Fruit fly (Drosophila melanogaster) whole organism, prepupa: ENCODE measurements around the gene pkm.

Source experiments
- CG10631 ChIP-seq: fragments of 200-800 bp; sonication (Bioruptor generic); optimal IDR thresholded peaks from 2 replicates; lab custom pipeline; 2016; ENCODE audit warnings: missing biosample characterization, missing genetic modification characterization
- CG10669 ChIP-seq: fragments of 200-800 bp; sonication (Bioruptor generic); optimal IDR thresholded peaks from 3 replicates; lab custom pipeline; 2018; ENCODE audit warnings: missing biosample characterization, mild to moderate bottlenecking, missing genetic modification characterization, moderate library complexity
- CG11902 ChIP-seq: fragments of 200-800 bp; sonication (Bioruptor generic); optimal IDR thresholded peaks from 3 replicates; lab custom pipeline; 2016; ENCODE audit warnings: missing biosample characterization, missing genetic modification characterization
- CG15336 ChIP-seq: fragments of 200-800 bp; sonication (Bioruptor generic); IDR thresholded peaks from 2 replicates; pipeline ENCODE4 v1.3.6; 2022; ENCODE audit warnings: missing biosample characterization, missing genetic modification characterization
- CG16779 ChIP-seq: fragments of 200-800 bp; sonication (Bioruptor generic); optimal IDR thresholded peaks from 3 replicates; lab custom pipeline; 2017; ENCODE audit warnings: missing biosample characterization, mild to moderate bottlenecking, missing genetic modification characterization
- CG3032 ChIP-seq: fragments of 200-800 bp; optimal IDR thresholded peaks from 2 replicates; lab custom pipeline; 2019; ENCODE audit warnings: missing biosample characterization, mild to moderate bottlenecking, missing genetic modification characterization, moderate library complexity
- CG31627 ChIP-seq: fragments of 200-800 bp; sonication (Bioruptor generic); optimal IDR thresholded peaks from 3 replicates; lab custom pipeline; 2016; ENCODE audit warnings: missing biosample characterization, missing genetic modification characterization
- CG32006 ChIP-seq: fragments of 200-800 bp; sonication (Bioruptor generic); optimal IDR thresholded peaks from 3 replicates; lab custom pipeline; 2017; ENCODE audit warnings: missing biosample characterization, mild to moderate bottlenecking, missing genetic modification characterization
- CG3919 ChIP-seq: fragments of 200-800 bp; sonication (Bioruptor generic); optimal IDR thresholded peaks from 3 replicates; lab custom pipeline; 2016; ENCODE audit warnings: missing biosample characterization, missing genetic modification characterization
- CG6163 ChIP-seq: fragments of 200-800 bp; sonication (Bioruptor generic); IDR thresholded peaks from 3 replicates; pipeline ENCODE4 v1.3.6; 2022; ENCODE audit warnings: missing biosample characterization, missing genetic modification characterization
- CG6808 ChIP-seq: fragments of 200-800 bp; sonication (Bioruptor generic); optimal IDR thresholded peaks from 3 replicates; lab custom pipeline; 2017; ENCODE audit warnings: missing biosample characterization, missing genetic modification characterization, mild to moderate bottlenecking, moderate library complexity, missing genetic modification reagents
- CG6854 ChIP-seq: fragments of 200-800 bp; sonication (Bioruptor generic); optimal IDR thresholded peaks from 2 replicates; lab custom pipeline; 2017; ENCODE audit warnings: missing biosample characterization, mild to moderate bottlenecking, missing genetic modification characterization
- CG8119 ChIP-seq: fragments of 200-800 bp; sonication (Bioruptor generic); IDR thresholded peaks from 3 replicates; pipeline ENCODE4 v1.3.6; 2022; ENCODE audit warnings: missing biosample characterization, missing genetic modification characterization
- CG9139 ChIP-seq: fragments of 200-800 bp; sonication (Bioruptor generic); optimal IDR thresholded peaks from 3 replicates; lab custom pipeline; 2017; ENCODE audit warnings: missing biosample characterization, mild to moderate bottlenecking, missing genetic modification characterization
- Eip78C ChIP-seq: fragments of 200-800 bp; sonication (Bioruptor generic); peaks from one replicate; lab custom pipeline; 2016; ENCODE audit warnings: missing biosample characterization, missing genetic modification characterization
- Ets96B ChIP-seq: fragments of 200-800 bp; optimal IDR thresholded peaks from 2 replicates; lab custom pipeline; 2019; ENCODE audit warnings: missing biosample characterization, mild to moderate bottlenecking, missing genetic modification characterization, moderate library complexity
- Gug ChIP-seq: fragments of 200-800 bp; sonication (Bioruptor generic); IDR thresholded peaks from 2 replicates; pipeline ENCODE4 v1.3.6; 2022; ENCODE audit warnings: missing biosample characterization, missing genetic modification characterization
- Hr4 ChIP-seq: fragments of 200-800 bp; sonication (Bioruptor generic); optimal IDR thresholded peaks from 3 replicates; lab custom pipeline; 2016; ENCODE audit warnings: missing biosample characterization, missing genetic modification characterization
- Lpt ChIP-seq: fragments of 200-800 bp; sonication (Bioruptor generic); optimal IDR thresholded peaks from 3 replicates; lab custom pipeline; 2016; ENCODE audit warnings: missing biosample characterization, missing genetic modification characterization
- Smox ChIP-seq: fragments of 200-800 bp; sonication (Bioruptor generic); optimal IDR thresholded peaks from 3 replicates; lab custom pipeline; 2016; ENCODE audit warnings: missing biosample characterization, missing genetic modification characterization
- Sox102F ChIP-seq: fragments of 200-800 bp; sonication (Bioruptor generic); optimal IDR thresholded peaks from 2 replicates; lab custom pipeline; 2016; ENCODE audit warnings: missing biosample characterization, mild to moderate bottlenecking, missing genetic modification characterization
- Sox14 ChIP-seq: fragments of 200-800 bp; sonication (Bioruptor generic); optimal IDR thresholded peaks from 3 replicates; lab custom pipeline; 2016; ENCODE audit warnings: missing biosample characterization, missing genetic modification characterization
- Sox15 ChIP-seq: fragments of 200-800 bp; sonication (Bioruptor generic); optimal IDR thresholded peaks from 3 replicates; lab custom pipeline; 2016; ENCODE audit warnings: missing biosample characterization, missing genetic modification characterization
- achi ChIP-seq: fragments of 200-800 bp; sonication (Bioruptor generic); optimal IDR thresholded peaks from 3 replicates; lab custom pipeline; 2016; ENCODE audit warnings: missing biosample characterization, missing genetic modification characterization
- cyc ChIP-seq: fragments of 200-800 bp; sonication (Bioruptor generic); optimal IDR thresholded peaks from 3 replicates; lab custom pipeline; 2016; ENCODE audit warnings: missing biosample characterization, missing genetic modification characterization
- eg ChIP-seq: fragments of 200-800 bp; sonication (Bioruptor generic); IDR thresholded peaks from 3 replicates; pipeline ENCODE4 v1.3.6; 2022; ENCODE audit warnings: missing biosample characterization, missing genetic modification characterization
- esn ChIP-seq: fragments of 200-800 bp; sonication (Bioruptor generic); optimal IDR thresholded peaks from 2 replicates; lab custom pipeline; 2016; ENCODE audit warnings: missing biosample characterization, mild to moderate bottlenecking, missing genetic modification characterization, moderate library complexity
- lz ChIP-seq: fragments of 200-800 bp; sonication (Bioruptor generic); optimal IDR thresholded peaks from 3 replicates; lab custom pipeline; 2016; ENCODE audit warnings: missing biosample characterization, missing genetic modification characterization
- pdm3 ChIP-seq: fragments of 200-800 bp; sonication (Bioruptor generic); optimal IDR thresholded peaks from 3 replicates; lab custom pipeline; 2016; ENCODE audit warnings: missing biosample characterization, missing genetic modification characterization
- spab ChIP-seq: fragments of 200-800 bp; sonication (Bioruptor generic); optimal IDR thresholded peaks from 2 replicates; lab custom pipeline; 2017; ENCODE audit warnings: missing biosample characterization, mild to moderate bottlenecking, missing genetic modification characterization, missing genetic modification reagents
- ss ChIP-seq, 2 experiments: fragments of 200-800 bp; sonication (Bioruptor generic); optimal IDR thresholded peaks; 2 replicates in 1 of 2; 3 replicates in 1 of 2; lab custom pipeline; 2017 to 2018; ENCODE audit warnings: mild to moderate bottlenecking in 2 of 2, missing biosample characterization in 2 of 2, missing genetic modification characterization in 2 of 2, moderate library complexity in 1 of 2
- svp ChIP-seq: fragments of 200-800 bp; sonication (Bioruptor generic); peaks from one replicate; lab custom pipeline; 2016; ENCODE audit warnings: missing biosample characterization, missing genetic modification characterization
- vri ChIP-seq: fragments of 200-800 bp; sonication (Bioruptor generic); optimal IDR thresholded peaks from 3 replicates; lab custom pipeline; 2016; ENCODE audit warnings: missing biosample characterization, mild to moderate bottlenecking, missing genetic modification characterization

pkm gene

dm6 chrX:11569956-11570695, 13.8 kb downstream of the pkm start, which contains the start of the genes Polr2A and CG11699:
Gene Polr2A, minus strand, starts transcription at chrX:11570326.
Gene CG11699, plus strand, starts transcription at chrX:11570621.
- peak; percentile 38; the same call in 1 of the 3 replicates for TF ChIP-seq eg (GFP tag; lab: Robert Waterston, UW)
- TF ChIP-seq esn (GFP tag; lab: Kevin White, UChicago): peak; percentile 19
- TF ChIP-seq ss (GFP tag; optimal IDR thresholded peaks at IDR 0.05; lab: Kevin White, UChicago): peak; percentile 64 to 70
- TF ChIP-seq CG6163 (GFP tag; lab: Robert Waterston, UW): peak; percentile 57; the same call in 1 of the 3 replicates
- TF ChIP-seq Sox15: peak; percentile 12
- peak; percentile 64 for TF ChIP-seq CG6808 (GFP tag; lab: Kevin White, UChicago)
- peak; percentile 2 for TF ChIP-seq CG9139 (GFP tag; lab: Kevin White, UChicago)
- TF ChIP-seq CG15336 (GFP tag; lab: Robert Waterston, UW): peak; percentile 57
- TF ChIP-seq achi (GFP tag; lab: Kevin White, UChicago): peak; percentile 38
- TF ChIP-seq Hr4 (GFP tag; lab: Kevin White, UChicago): no peak
- no peak for TF ChIP-seq Lpt (GFP tag; lab: Kevin White, UChicago)
- TF ChIP-seq CG11902 (GFP tag; lab: Kevin White, UChicago): peak; percentile 18
- peak; percentile 31 for TF ChIP-seq CG32006 (GFP tag; lab: Kevin White, UChicago)
- TF ChIP-seq cyc (GFP tag; lab: Kevin White, UChicago): peak; percentile 8
- peak; percentile 51 for TF ChIP-seq CG10631 (GFP tag; lab: Kevin White, UChicago)
- TF ChIP-seq CG16779 (tag; lab: Kevin White, UChicago): no peak
- TF ChIP-seq CG6854 (GFP tag; lab: Kevin White, UChicago): peak; percentile 6
- no peak for TF ChIP-seq Smox (GFP tag; lab: Kevin White, UChicago)
- TF ChIP-seq CG3032 (tag; lab: Kevin White, UChicago): peak; percentile 48
- TF ChIP-seq CG31627 (GFP tag; lab: Kevin White, UChicago): peak; percentile 10
- TF ChIP-seq Gug (GFP tag; lab: Robert Waterston, UW): peak; percentile 18; the same call in 1 of the 2 replicates
- no peak for TF ChIP-seq CG3919
- TF ChIP-seq spab (GFP tag; lab: Kevin White, UChicago): no peak
- peak; percentile 31 for TF ChIP-seq Ets96B
- TF ChIP-seq Sox14 (GFP tag; lab: Kevin White, UChicago): peak; percentile 11
- peak; percentile 66; the same call in 1 of the 3 replicates for TF ChIP-seq CG8119 (GFP tag; lab: Robert Waterston, UW)
- no peak for TF ChIP-seq pdm3 (GFP tag; lab: Kevin White, UChicago)
- no peak for TF ChIP-seq svp
- peak; percentile 5 for TF ChIP-seq lz (GFP tag; lab: Kevin White, UChicago)

DNA sequence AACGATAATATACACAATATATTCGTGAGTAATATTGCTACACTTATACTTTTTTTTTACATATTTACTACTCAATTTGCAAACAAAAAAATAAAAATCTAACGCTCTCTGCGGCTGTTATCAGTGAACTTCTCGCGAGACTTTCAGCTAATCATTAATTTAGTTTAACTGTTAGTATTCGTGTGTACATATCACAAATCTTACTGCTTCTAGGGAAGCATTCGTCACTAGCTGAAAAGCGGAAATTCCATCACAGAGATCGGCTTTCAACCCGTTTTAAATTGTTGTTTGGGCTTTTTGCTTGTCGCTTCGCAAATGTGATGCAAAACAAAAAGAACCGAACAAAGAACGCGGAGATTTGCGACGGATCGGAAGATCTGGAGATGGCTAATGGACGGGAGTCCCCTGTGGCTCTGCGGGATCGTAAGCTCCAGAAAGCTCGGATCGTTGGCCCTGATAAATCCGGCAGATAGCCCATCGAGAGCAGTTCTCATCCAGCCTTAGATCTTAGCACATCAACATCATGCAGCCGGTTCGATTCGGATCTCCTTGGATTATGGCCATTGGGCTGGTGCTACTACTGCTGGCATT, 22.4 kb downstream of the pkm start, which contains the start of gene PGRP-SA:
Gene PGRP-SA (plus strand): TSS at position 194 of the 591 bp plus-strand sequence.
- peak; percentile 66 for TF ChIP-seq svp
- no peak for TF ChIP-seq Sox102F (GFP tag; lab: Kevin White, UChicago)
- TF ChIP-seq vri (GFP tag; lab: Kevin White, UChicago): no peak
- peak; percentile 33 for TF ChIP-seq Sox14 (GFP tag; lab: Kevin White, UChicago)
- peak; percentile 1 for TF ChIP-seq CG10669 (GFP tag; lab: Kevin White, UChicago)
- 0 out of 3 replicates have a peak, but pooled peaks have one; percentile 27 for TF ChIP-seq CG8119 (GFP tag; lab: Robert Waterston, UW)
- peak; percentile 51 for TF ChIP-seq Eip78C (GFP tag; lab: Kevin White, UChicago)
